Worm (Caenorhabditis elegans) whole organism, young adult: ENCODE measurements around the gene Y6D1A.1.

Experiments used
- akir-1 ChIP-seq: fragments of 200-800 bp; sonication (Bioruptor generic); optimal IDR thresholded peaks from 2 replicates; lab custom pipeline; 2018; ENCODE audit warnings: mild to moderate bottlenecking, missing genetic modification characterization, moderate library complexity, missing compliant biosample characterization
- ama-1 ChIP-seq, 3 experiments: fragments of 150-350 bp in 1 of 3; sonication (generic microtip) in 2 of 3; optimal IDR thresholded peaks; 2 replicates each; lab custom pipeline; 2014 to 2018; ENCODE audit warnings: missing biosample characterization in 2 of 3, missing genetic modification characterization in 2 of 3, missing genetic modification reagents in 2 of 3
- dpl-1 ChIP-seq: fragments of 150-350 bp; optimal IDR thresholded peaks from 2 replicates; lab custom pipeline; 2014; ENCODE audit warnings: missing biosample characterization, missing genetic modification reagents, missing genetic modification characterization
- ets-4 ChIP-seq: fragments of 200-800 bp; sonication (Bioruptor generic); optimal IDR thresholded peaks from 2 replicates; lab custom pipeline; 2018; ENCODE audit warnings: mild to moderate bottlenecking, missing genetic modification characterization, missing compliant biosample characterization
- hmg-20 ChIP-seq: fragments of 200-800 bp; sonication (Bioruptor generic); IDR thresholded peaks from 2 replicates; pipeline ENCODE4 v1.3.6; 2022; ENCODE audit warnings: missing genetic modification reagents, missing genetic modification characterization, missing compliant biosample characterization
- let-526 ChIP-seq: fragments of 200-800 bp; sonication (Bioruptor generic); IDR thresholded peaks from 2 replicates; pipeline ENCODE4 v1.3.6; 2022; ENCODE audit warnings: missing genetic modification reagents, missing genetic modification characterization, missing compliant biosample characterization
- let-607 ChIP-seq, 2 experiments: fragments of 200-800 bp in 1 of 2; sonication (Bioruptor generic) in 1 of 2; sonication (generic microtip) in 1 of 2; optimal IDR thresholded peaks; 2 replicates each; lab custom pipeline; 2016 to 2018; ENCODE audit warnings: mild to moderate bottlenecking in 2 of 2, missing compliant biosample characterization in 2 of 2, missing genetic modification characterization in 2 of 2, moderate library complexity in 2 of 2, missing genotype in 1 of 2
- mes-4 ChIP-seq: sonication (generic microtip); optimal IDR thresholded peaks from 2 replicates; lab custom pipeline; 2016; ENCODE audit warnings: missing genotype, missing genetic modification characterization, missing compliant biosample characterization
- nhr-179 ChIP-seq: sonication (generic microtip); optimal IDR thresholded peaks from 2 replicates; lab custom pipeline; 2016; ENCODE audit warnings: mild to moderate bottlenecking, missing genetic modification characterization, missing compliant biosample characterization
- pha-4 ChIP-seq: fragments of 150-350 bp; sonication (generic microtip); optimal IDR thresholded peaks from 2 replicates; lab custom pipeline; 2014; ENCODE audit warnings: missing biosample characterization, missing genetic modification reagents, missing genetic modification characterization
- snpc-4 ChIP-seq, 5 experiments: fragments of 150-350 bp in 1 of 5; sonication (generic microtip) in 4 of 5; optimal IDR thresholded peaks; 2 replicates each; lab custom pipeline; 2014 to 2018; ENCODE audit warnings: missing genetic modification characterization in 5 of 5, missing biosample characterization in 3 of 5, antibody characterized with exemption in 2 of 5, mild to moderate bottlenecking in 2 of 5, missing compliant biosample characterization in 2 of 5, missing genotype in 2 of 5, moderate library complexity in 2 of 5, missing genetic modification reagents in 1 of 5
- unc-130 ChIP-seq: sonication (generic microtip); optimal IDR thresholded peaks from 2 replicates; lab custom pipeline; 2016; ENCODE audit warnings: missing genetic modification reagents, missing genetic modification characterization, missing compliant biosample characterization
- unc-62 ChIP-seq: fragments of 150-350 bp; optimal IDR thresholded peaks from 2 replicates; lab custom pipeline; 2014; ENCODE audit warnings: missing biosample characterization, missing genetic modification reagents, missing genetic modification characterization
- ztf-3 ChIP-seq: fragments of 200-800 bp; sonication (Bioruptor generic); optimal IDR thresholded peaks from 2 replicates; lab custom pipeline; 2018; ENCODE audit warnings: mild to moderate bottlenecking, missing genetic modification characterization, missing compliant biosample characterization

ce11 chrII:11790458-11790857, 33.0 kb downstream of the Y6D1A.1 start, which contains the start of gene F43G6.4:
- TF ChIP-seq dpl-1 (GFP tag; lab: Kevin White, UChicago) = no peak
- TF ChIP-seq pha-4 (tag; lab: Kevin White, UChicago) = no peak
- TF ChIP-seq let-526 (GFP tag; lab: Robert Waterston, UW) = no peak
- TF ChIP-seq akir-1 (GFP tag; lab: Kevin White, UChicago) = no peak
- TF ChIP-seq unc-130 (GFP tag; lab: Kevin White, UChicago) = no peak
- TF ChIP-seq snpc-4 (GFP tag; optimal IDR thresholded peaks at IDR 0.05; lab: Kevin White, UChicago) = no peak
- TF ChIP-seq snpc-4 (tag; optimal IDR thresholded peaks at IDR 0.05; lab: Kevin White, UChicago) = no peak
- no peak for TF ChIP-seq ztf-3 (GFP tag; lab: Kevin White, UChicago)
- no peak for TF ChIP-seq nhr-179 (tag; lab: Kevin White, UChicago)
- TF ChIP-seq mes-4 = no peak
- no peak for TF ChIP-seq ets-4
- no peak for TF ChIP-seq let-607 (tag; optimal IDR thresholded peaks at IDR 0.05; lab: Kevin White, UChicago)
- TF ChIP-seq hmg-20 (GFP tag; lab: Robert Waterston, UW) = no peak
- TF ChIP-seq ama-1 (optimal IDR thresholded peaks at IDR 0.05; lab: Kevin White, UChicago) = no peak
- TF ChIP-seq ama-1 (GFP tag; optimal IDR thresholded peaks at IDR 0.05; lab: Kevin White, UChicago) = no peak
- TF ChIP-seq unc-62 = no peak
